Fruit fly (Drosophila melanogaster) whole organism: ENCODE data around the gene CG33639.

ENCODE experiments used
- CG8478 ChIP-seq: fragments of >200 bp; optimal IDR thresholded peaks from 2 replicates; lab custom pipeline; 2018; ENCODE audit warnings: inconsistent platforms
- Dll ChIP-seq: fragments of >200 bp; optimal IDR thresholded peaks from 2 replicates; lab custom pipeline; 2017
- EcR ChIP-seq, 2 experiments: fragments of >200 bp; optimal IDR thresholded peaks; 2 replicates each; lab custom pipeline; 2017; ENCODE audit warnings: missing biosample characterization in 2 of 2, missing genetic modification characterization in 2 of 2, missing genetic modification reagents in 2 of 2
- pan ChIP-seq: fragments of >200 bp; optimal IDR thresholded peaks from 2 replicates; lab custom pipeline; 2017
- psq ChIP-seq: fragments of >200 bp; optimal IDR thresholded peaks from 2 replicates; lab custom pipeline; 2017
- usp ChIP-seq: fragments of >200 bp; optimal IDR thresholded peaks from 2 replicates; lab custom pipeline; 2017; ENCODE audit warnings: missing biosample characterization, missing genetic modification characterization, mixed read lengths

DNA sequence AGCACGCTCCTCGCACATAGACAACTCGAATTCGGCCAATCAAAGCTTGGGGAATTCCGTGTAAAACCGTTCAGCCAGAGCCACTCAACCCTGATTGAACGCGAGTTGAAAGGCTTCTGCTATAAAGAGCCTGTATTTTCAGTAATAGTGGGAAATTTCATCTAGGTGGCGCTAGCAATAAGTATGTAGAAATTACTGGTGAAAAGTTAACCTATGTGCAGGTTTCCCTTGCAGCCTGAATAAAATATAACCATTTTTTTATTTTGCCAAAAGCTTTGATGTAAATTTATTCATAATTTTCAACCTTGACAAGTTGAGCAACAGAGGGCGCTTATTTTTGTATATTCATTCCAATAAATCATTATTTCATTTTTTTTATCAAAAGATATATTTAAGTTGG lies 12.6 kb upstream of the CG33639 start:
- TF ChIP-seq usp (GFP tag; lab: Kevin White, UChicago): no peak
- TF ChIP-seq psq (lab: Kevin White, UChicago): no peak
- TF ChIP-seq CG8478 (lab: Kevin White, UChicago): no peak
- TF ChIP-seq Dll (lab: Kevin White, UChicago): no peak
- TF ChIP-seq pan: no peak
- TF ChIP-seq EcR (GFP tag; optimal IDR thresholded peaks at IDR 0.05; lab: Kevin White, UChicago): no peak
